Worm (Caenorhabditis elegans) whole organism, midembryonic: ENCODE data around the gene dhs-6.
A peak's percentile ranks its signal among the peaks of the same experiment; 100 is the strongest.

Experiments
- T22C8.4 ChIP-seq: fragments of 200-800 bp; sonication (Bioruptor generic); IDR thresholded peaks from 2 replicates; pipeline ENCODE4 v1.3.6; 2022; ENCODE audit warnings: missing genetic modification characterization, missing compliant biosample characterization
- cog-1 ChIP-seq: sonication (generic microtip); optimal IDR thresholded peaks from 2 replicates; lab custom pipeline; 2016; ENCODE audit warnings: missing genetic modification characterization, missing compliant biosample characterization
- flt-1 ChIP-seq: fragments of 200-800 bp; sonication (Bioruptor generic); IDR thresholded peaks from 2 replicates; pipeline ENCODE4 v1.3.6; 2022; ENCODE audit warnings: missing genetic modification characterization, missing compliant biosample characterization
- klf-2 ChIP-seq: fragments of 200-800 bp; sonication (Bioruptor generic); conservative IDR thresholded peaks from 2 replicates; pipeline ENCODE4 v1.3.6; 2022; ENCODE audit warnings: missing genetic modification reagents, missing genetic modification characterization, missing compliant biosample characterization
- med-1 ChIP-seq: sonication (generic microtip); optimal IDR thresholded peaks from 2 replicates; lab custom pipeline; 2017; ENCODE audit warnings: missing genetic modification characterization, mild to moderate bottlenecking, missing compliant biosample characterization, antibody characterized with exemption, missing genetic modification reagents; ENCODE audit not compliant: insufficient read depth
- ref-1 ChIP-seq: fragments of 200-800 bp; sonication (Bioruptor generic); conservative IDR thresholded peaks from 2 replicates; pipeline ENCODE4 v1.3.6; 2022; ENCODE audit warnings: missing genetic modification reagents, missing genetic modification characterization, missing compliant biosample characterization
- tab-1 ChIP-seq: fragments of 200-800 bp; sonication (Bioruptor generic); IDR thresholded peaks from 2 replicates; pipeline ENCODE4 v1.3.6; 2022; ENCODE audit warnings: missing genetic modification characterization, missing compliant biosample characterization
- ztf-23 ChIP-seq: fragments of 200-800 bp; sonication (Bioruptor generic); IDR thresholded peaks from 2 replicates; pipeline ENCODE4 v1.3.6; 2022; ENCODE audit warnings: missing genetic modification reagents, missing genetic modification characterization, missing compliant biosample characterization
- ztf-29 ChIP-seq: fragments of 200-800 bp; sonication (Bioruptor generic); IDR thresholded peaks from 2 replicates; pipeline ENCODE4 v1.3.6; 2022; ENCODE audit warnings: missing genetic modification reagents, missing genetic modification characterization, missing compliant biosample characterization

Gene dhs-6

ce11 chrII:5619298-5619697 is at the start of gene dhs-6:
Gene dhs-6 (minus strand): TSS chrII:5619319.
- TF ChIP-seq cog-1 (tag; lab: Kevin White, UChicago) = no peak
- no peak for TF ChIP-seq tab-1 (GFP tag; lab: Robert Waterston, UW)
- no peak for TF ChIP-seq ref-1 (GFP tag; lab: Robert Waterston, UW)
- no peak for TF ChIP-seq med-1 (GFP tag; lab: Kevin White, UChicago)
- no peak for TF ChIP-seq klf-2 (GFP tag; lab: Robert Waterston, UW)
- no peak for TF ChIP-seq ztf-23
- TF ChIP-seq flt-1 = no peak
- TF ChIP-seq T22C8.4 (GFP tag; lab: Robert Waterston, UW) = no peak
- TF ChIP-seq ztf-29 (GFP tag; lab: Robert Waterston, UW) = no peak

ce11 chrII:5668830-5669229 is 49.7 kb upstream of the dhs-6 start, which contains the start of gene C25H3.7:
Gene C25H3.7 (minus strand): TSS chrII:5668930.
- TF ChIP-seq flt-1 (no peak), ref-1 (GFP tag; lab: Robert Waterston, UW) (no peak), klf-2 (GFP tag; lab: Robert Waterston, UW) (no peak), med-1 (GFP tag; lab: Kevin White, UChicago) (no peak)

- TF ChIP-seq med-1 (GFP tag; lab: Kevin White, UChicago) = no peak
- peak; percentile 74; the same call in 1 of the 2 replicates for TF ChIP-seq flt-1
Measured at ce11 chrII:5667540-5667939, 48.4 kb upstream of the dhs-6 start.

ce11 chrII:5665991-5666390 is 46.9 kb upstream of the dhs-6 start, which contains the start of gene C25H3.16:
Gene C25H3.16 (plus strand): TSS chrII:5666291.
- no peak for TF ChIP-seq tab-1 (GFP tag; lab: Robert Waterston, UW)
- no peak for TF ChIP-seq flt-1
- TF ChIP-seq ztf-23 = no peak
- TF ChIP-seq ref-1 (GFP tag; lab: Robert Waterston, UW) = no peak
- TF ChIP-seq klf-2 (GFP tag; lab: Robert Waterston, UW) = no peak

ce11 chrII:5665029-5665428 is 45.9 kb upstream of the dhs-6 start, which contains the start of gene C25H3.15:
Gene C25H3.15 (plus strand): TSS chrII:5665329.
- no peak for TF ChIP-seq tab-1 (GFP tag; lab: Robert Waterston, UW)
- TF ChIP-seq T22C8.4 (GFP tag; lab: Robert Waterston, UW) = no peak
- TF ChIP-seq med-1 (GFP tag; lab: Kevin White, UChicago) = no peak
- no peak for TF ChIP-seq flt-1
- no peak for TF ChIP-seq ztf-23
- TF ChIP-seq cog-1 (tag; lab: Kevin White, UChicago) = no peak
- no peak for TF ChIP-seq ref-1 (GFP tag; lab: Robert Waterston, UW)
- no peak for TF ChIP-seq ztf-29 (GFP tag; lab: Robert Waterston, UW)
- no peak for TF ChIP-seq klf-2 (GFP tag; lab: Robert Waterston, UW)

- no peak for TF ChIP-seq tab-1 (GFP tag; lab: Robert Waterston, UW)
- TF ChIP-seq ztf-29 (GFP tag; lab: Robert Waterston, UW) = no peak
- no peak for TF ChIP-seq cog-1 (tag; lab: Kevin White, UChicago)
- TF ChIP-seq klf-2 (GFP tag; lab: Robert Waterston, UW) = no peak
- no peak for TF ChIP-seq med-1 (GFP tag; lab: Kevin White, UChicago)
- TF ChIP-seq ztf-23 = no peak
- no peak for TF ChIP-seq flt-1
- no peak for TF ChIP-seq ref-1 (GFP tag; lab: Robert Waterston, UW)
- no peak for TF ChIP-seq T22C8.4 (GFP tag; lab: Robert Waterston, UW)
Measured at ce11 chrII:5663180-5663791, 44.2 kb upstream of the dhs-6 start.

ce11 chrII:5661735-5662177 is 42.6 kb upstream of the dhs-6 start:
- TF ChIP-seq ref-1 (GFP tag; lab: Robert Waterston, UW) (peak; percentile 66), med-1 (GFP tag; lab: Kevin White, UChicago) (no peak), tab-1 (GFP tag; lab: Robert Waterston, UW) (peak; percentile 85), ztf-29 (GFP tag; lab: Robert Waterston, UW) (peak; percentile 95), ztf-23 (peak; percentile 91), klf-2 (GFP tag; lab: Robert Waterston, UW) (peak; percentile 73), cog-1 (tag; lab: Kevin White, UChicago) (peak; percentile 75), T22C8.4 (GFP tag; lab: Robert Waterston, UW) (peak; percentile 86), flt-1 (peak; percentile 95)

- TF ChIP-seq T22C8.4 (GFP tag; lab: Robert Waterston, UW) (peak; percentile 78), klf-2 (GFP tag; lab: Robert Waterston, UW) (peak; percentile 48; the same call in 1 of the 2 replicates), ztf-29 (GFP tag; lab: Robert Waterston, UW) (peak; percentile 61; the same call in 1 of the 2 replicates), flt-1 (peak; percentile 86), med-1 (GFP tag; lab: Kevin White, UChicago) (peak; percentile 56), ztf-23 (peak; percentile 80), tab-1 (GFP tag; lab: Robert Waterston, UW) (peak; percentile 76), ref-1 (GFP tag; lab: Robert Waterston, UW) (0 out of 2 replicates have a peak, but pooled peaks have one; percentile 7), cog-1 (tag; lab: Kevin White, UChicago) (peak; percentile 18)
Measured at ce11 chrII:5660736-5661734, 41.9 kb upstream of the dhs-6 start, which contains the start of the genes ift-43 and mdt-26. Gene ift-43 (minus strand): TSS chrII:5660786. Gene mdt-26 (plus strand): TSS chrII:5661181.
